Worm (Caenorhabditis elegans) whole organism, L4 larva: ENCODE data around the gene fbxc-36.
"Not testable (repeated sequence)": the region's sequence is repeated elsewhere in the genome, so short reads cannot be mapped to it uniquely, and the experiment has no call there.

Source experiments
- F26F4.8 ChIP-seq: fragments of 200-800 bp; sonication (Bioruptor generic); conservative IDR thresholded peaks from 2 replicates; pipeline ENCODE4 v1.3.6; 2022; ENCODE audit warnings: missing genetic modification characterization, missing compliant biosample characterization
- R02D3.7 ChIP-seq: fragments of 150-350 bp; sonication (generic microtip); optimal IDR thresholded peaks from 3 replicates; lab custom pipeline; 2014; ENCODE audit warnings: missing biosample characterization, missing genetic modification characterization
- Y5F2A.4 ChIP-seq: fragments of 200-800 bp; sonication (Bioruptor generic); optimal IDR thresholded peaks from 2 replicates; lab custom pipeline; 2018; ENCODE audit warnings: mild to moderate bottlenecking, missing genetic modification characterization, missing compliant biosample characterization
- ZK337.2 ChIP-seq: fragments of 200-800 bp; sonication (Bioruptor generic); IDR thresholded peaks from 2 replicates; pipeline ENCODE4 v1.3.6; 2022; ENCODE audit warnings: missing genetic modification reagents, missing genetic modification characterization, missing compliant biosample characterization
- aha-1 ChIP-seq: fragments of 150-350 bp; peaks from one replicate; lab custom pipeline; 2014; ENCODE audit warnings: missing biosample characterization, missing genetic modification characterization
- arid-1 ChIP-seq: fragments of 200-800 bp; sonication (Bioruptor generic); conservative IDR thresholded peaks from 2 replicates; pipeline ENCODE4 v1.3.6; 2022; ENCODE audit warnings: missing genetic modification reagents, missing genetic modification characterization, missing compliant biosample characterization
- ceh-20 ChIP-seq: fragments of 200-800 bp; sonication (Bioruptor generic); IDR thresholded peaks from 2 replicates; pipeline ENCODE4 v1.3.6; 2022; ENCODE audit warnings: missing genetic modification reagents, missing genetic modification characterization, missing compliant biosample characterization
- ceh-44 ChIP-seq: fragments of 200-800 bp; sonication (Bioruptor generic); IDR thresholded peaks from 2 replicates; pipeline ENCODE4 v1.3.6; 2022; ENCODE audit warnings: missing genetic modification reagents, missing genetic modification characterization, missing compliant biosample characterization
- ceh-62 ChIP-seq: sonication (generic microtip); optimal IDR thresholded peaks from 2 replicates; lab custom pipeline; 2017; ENCODE audit warnings: missing biosample characterization, missing genetic modification characterization
- ces-1 ChIP-seq: fragments of 150-350 bp; sonication (generic microtip); optimal IDR thresholded peaks from 4 replicates; lab custom pipeline; 2014; ENCODE audit warnings: missing biosample characterization, missing genetic modification reagents, missing genetic modification characterization
- cey-2 ChIP-seq: sonication (generic microtip); optimal IDR thresholded peaks from 3 replicates; lab custom pipeline; 2017; ENCODE audit warnings: missing genetic modification characterization, mild to moderate bottlenecking, missing compliant biosample characterization, antibody characterized with exemption, borderline replicate concordance; ENCODE audit not compliant: insufficient read depth
- dmd-6 ChIP-seq: fragments of 200-800 bp; sonication (Bioruptor generic); IDR thresholded peaks from 2 replicates; pipeline ENCODE4 v1.3.6; 2022; ENCODE audit warnings: missing genetic modification reagents, missing genetic modification characterization, missing compliant biosample characterization
- hmg-1.1 ChIP-seq: fragments of 200-800 bp; sonication (Bioruptor generic); IDR thresholded peaks from 2 replicates; pipeline ENCODE4 v1.3.6; 2022; ENCODE audit warnings: missing genetic modification reagents, missing genetic modification characterization, missing compliant biosample characterization
- lin-13 ChIP-seq: fragments of 150-350 bp; optimal IDR thresholded peaks from 2 replicates; lab custom pipeline; 2014; ENCODE audit warnings: missing biosample characterization, missing genetic modification reagents, missing genetic modification characterization
- lin-15B ChIP-seq: fragments of 150-350 bp; sonication (generic microtip); optimal IDR thresholded peaks from 3 replicates; lab custom pipeline; 2014; ENCODE audit warnings: missing biosample characterization, missing genetic modification characterization
- mdl-1 ChIP-seq, 2 experiments: fragments of 150-350 bp in 1 of 2; sonication (generic microtip) in 1 of 2; optimal IDR thresholded peaks; 2 replicates each; lab custom pipeline; 2014 to 2017; ENCODE audit warnings: missing biosample characterization in 2 of 2, missing genetic modification characterization in 2 of 2
- mes-2 ChIP-seq: sonication (generic microtip); optimal IDR thresholded peaks from 2 replicates; lab custom pipeline; 2016; ENCODE audit warnings: missing genotype, mild to moderate bottlenecking, missing genetic modification characterization, missing compliant biosample characterization; ENCODE audit not compliant: poor library complexity, severe bottlenecking
- nhr-111 ChIP-seq: fragments of 200-800 bp; sonication (Bioruptor generic); optimal IDR thresholded peaks from 2 replicates; lab custom pipeline; 2018; ENCODE audit warnings: mild to moderate bottlenecking, missing genetic modification characterization, missing compliant biosample characterization
- nhr-41 ChIP-seq: fragments of 200-800 bp; sonication (Bioruptor generic); IDR thresholded peaks from 2 replicates; pipeline ENCODE4 v1.3.6; 2022; ENCODE audit warnings: missing genetic modification reagents, missing genetic modification characterization, missing compliant biosample characterization
- nhr-76 ChIP-seq: fragments of 150-350 bp; optimal IDR thresholded peaks from 2 replicates; lab custom pipeline; 2014; ENCODE audit warnings: missing biosample characterization, missing genetic modification characterization
- pqm-1 ChIP-seq: sonication (generic microtip); optimal IDR thresholded peaks from 2 replicates; lab custom pipeline; 2017; ENCODE audit warnings: missing biosample characterization, missing genetic modification characterization
- set-16 ChIP-seq: fragments of 200-800 bp; sonication (Bioruptor generic); IDR thresholded peaks from 2 replicates; pipeline ENCODE4 v1.3.6; 2022; ENCODE audit warnings: missing genetic modification reagents, missing genetic modification characterization, missing compliant biosample characterization
- snpc-1.2 ChIP-seq: fragments of 200-800 bp; sonication (Bioruptor generic); IDR thresholded peaks from 2 replicates; pipeline ENCODE4 v1.3.6; 2022; ENCODE audit warnings: missing genetic modification reagents, missing genetic modification characterization, missing compliant biosample characterization
- snpc-4 ChIP-seq: fragments of 150-350 bp; optimal IDR thresholded peaks from 2 replicates; lab custom pipeline; 2014; ENCODE audit warnings: missing biosample characterization, missing genetic modification characterization
- tag-97 ChIP-seq: fragments of 200-800 bp; sonication (Bioruptor generic); IDR thresholded peaks from 2 replicates; pipeline ENCODE4 v1.3.6; 2022; ENCODE audit warnings: missing genetic modification characterization, missing compliant biosample characterization
- unc-62 ChIP-seq, 3 experiments: fragments of 150-350 bp in 1 of 3; sonication (generic microtip); optimal IDR thresholded peaks in 2 of 3; peaks in 1 of 3; 1 replicate in 1 of 3; 2 replicates in 2 of 3; lab custom pipeline; 2014 to 2017; ENCODE audit warnings: missing biosample characterization in 3 of 3, missing genetic modification characterization in 3 of 3, missing genetic modification reagents in 3 of 3, missing genotype in 1 of 3
- vab-7 ChIP-seq: fragments of 200-800 bp; sonication (Bioruptor generic); IDR thresholded peaks from 2 replicates; pipeline ENCODE4 v1.3.6; 2022; ENCODE audit warnings: missing genetic modification reagents, missing genetic modification characterization, missing compliant biosample characterization
- zag-1 ChIP-seq: fragments of 150-350 bp; optimal IDR thresholded peaks from 2 replicates; lab custom pipeline; 2014; ENCODE audit warnings: missing biosample characterization, missing genetic modification characterization
- ztf-7 ChIP-seq: fragments of 150-350 bp; optimal IDR thresholded peaks from 2 replicates; lab custom pipeline; 2014; ENCODE audit warnings: missing biosample characterization, missing genetic modification characterization

The fbxc-36 gene

DNA sequence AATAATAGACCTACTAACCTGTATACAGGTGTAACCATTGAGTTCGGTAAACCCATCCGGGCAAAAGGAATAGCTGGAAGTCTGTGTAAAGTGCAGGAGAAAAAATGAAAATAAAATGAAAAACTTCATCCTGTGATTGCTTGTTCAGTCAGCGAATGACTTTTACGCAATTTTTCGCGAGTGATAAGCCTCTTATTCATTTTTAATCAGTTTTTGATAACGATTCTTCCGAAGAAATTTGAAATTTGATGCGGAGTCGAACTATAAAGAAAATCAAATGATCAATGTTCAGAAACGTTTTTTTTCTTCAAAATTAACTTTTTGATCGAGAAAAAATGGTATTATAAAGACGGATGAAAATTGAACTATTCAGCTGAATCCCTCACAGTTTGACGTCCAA lies 18.0 kb upstream of the fbxc-36 start:
- TF ChIP-seq lin-13 (no peak), unc-62 (GFP tag; optimal IDR thresholded peaks at IDR 0.05 in 1 of 2; lab: Kevin White, UChicago) (peak in 1 of 2 experiments; percentile 56), unc-62 (tag; optimal IDR thresholded peaks at IDR 0.05; lab: Kevin White, UChicago) (no peak), pqm-1 (tag; lab: Kevin White, UChicago) (peak; percentile 83), dmd-6 (peak; percentile 69)

DNA sequence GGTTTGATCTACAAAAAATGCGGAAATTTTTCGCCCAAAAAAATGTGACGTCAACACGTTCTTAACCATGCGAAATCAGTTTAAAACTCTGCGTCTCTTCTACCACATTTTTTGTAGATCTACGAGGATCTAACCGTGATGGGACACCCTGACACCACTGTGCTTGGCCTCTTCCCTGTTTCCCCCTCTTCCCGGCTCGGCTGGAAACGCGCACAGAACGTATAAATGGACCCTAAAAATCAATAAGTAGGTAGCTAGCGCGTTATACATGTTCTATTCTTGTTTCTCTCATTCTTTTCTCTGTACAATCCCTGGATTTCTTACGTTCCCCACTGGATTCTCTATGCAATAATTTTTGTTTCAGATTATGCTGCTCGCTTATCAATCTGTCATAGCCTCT lies 17.3 kb upstream of the fbxc-36 start, which contains the start of gene fbxc-28:
TSS of gene fbxc-28 (plus strand) at position 301 of the 400 bp plus-strand sequence.
- TF ChIP-seq snpc-1.2 (GFP tag; lab: Robert Waterston, UW) (no peak), nhr-111 (GFP tag; lab: Kevin White, UChicago) (no peak), tag-97 (GFP tag; lab: Robert Waterston, UW) (no peak), set-16 (GFP tag; lab: Robert Waterston, UW) (no peak), ztf-7 (no peak), arid-1 (no peak), cey-2 (no peak), hmg-1.1 (GFP tag; lab: Robert Waterston, UW) (no peak), snpc-4 (tag; lab: Kevin White, UChicago) (no peak)

DNA sequence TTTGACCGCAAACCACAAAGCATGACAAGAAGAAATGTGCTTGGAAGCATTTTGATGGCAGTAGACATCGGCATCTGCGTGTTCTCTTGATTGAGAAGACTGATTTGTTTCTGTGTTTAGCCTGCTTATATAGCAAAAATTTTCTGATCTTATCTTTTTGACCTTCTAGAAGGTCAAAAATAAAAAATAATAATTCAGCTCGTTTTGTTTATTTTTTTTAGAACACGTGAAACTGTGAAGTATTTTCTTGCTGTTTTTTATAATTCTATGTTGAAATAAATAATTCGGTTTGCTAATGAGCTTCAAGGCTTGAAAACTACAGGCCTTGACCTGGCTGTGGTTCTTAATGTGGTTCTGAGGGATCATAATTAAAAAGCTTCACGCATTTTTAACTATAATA lies 13.5 kb upstream of the fbxc-36 start, which contains the start of gene R07C3.13:
TSS of gene R07C3.13 (minus strand) at position 101 of the 400 bp plus-strand sequence.
- TF ChIP-seq ceh-20 (GFP tag; lab: Robert Waterston, UW), result no peak
- no peak for TF ChIP-seq lin-15B (tag; lab: Kevin White, UChicago)
- TF ChIP-seq, all 104 proteins: peak for 0

DNA sequence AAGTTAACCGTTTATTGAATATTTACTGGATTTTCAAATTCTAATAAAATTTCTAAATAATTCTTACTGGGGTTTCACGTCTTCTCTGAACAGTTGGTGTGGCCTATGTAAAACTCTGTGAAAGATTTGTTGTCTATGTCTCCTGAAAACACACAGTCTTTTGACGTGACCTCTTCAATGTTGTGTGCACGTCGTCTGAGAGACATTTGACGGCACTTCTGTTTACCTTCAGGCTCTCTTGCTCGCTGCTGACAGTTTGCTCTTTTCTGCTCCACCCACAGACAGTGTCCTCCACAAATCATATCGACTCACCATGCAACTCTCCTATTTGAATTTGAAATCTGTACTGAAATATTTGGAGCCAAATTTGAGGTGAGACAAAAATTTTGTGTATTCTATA lies 9.9 kb upstream of the fbxc-36 start, which contains the start of gene fbxc-34:
TSS of gene fbxc-34 (plus strand) at position 301 of the 400 bp plus-strand sequence.
- not testable (repeated sequence) for TF ChIP-seq ZK337.2 (GFP tag; lab: Robert Waterston, UW); vab-7 (GFP tag; lab: Robert Waterston, UW); R02D3.7 (tag; lab: Kevin White, UChicago)

DNA sequence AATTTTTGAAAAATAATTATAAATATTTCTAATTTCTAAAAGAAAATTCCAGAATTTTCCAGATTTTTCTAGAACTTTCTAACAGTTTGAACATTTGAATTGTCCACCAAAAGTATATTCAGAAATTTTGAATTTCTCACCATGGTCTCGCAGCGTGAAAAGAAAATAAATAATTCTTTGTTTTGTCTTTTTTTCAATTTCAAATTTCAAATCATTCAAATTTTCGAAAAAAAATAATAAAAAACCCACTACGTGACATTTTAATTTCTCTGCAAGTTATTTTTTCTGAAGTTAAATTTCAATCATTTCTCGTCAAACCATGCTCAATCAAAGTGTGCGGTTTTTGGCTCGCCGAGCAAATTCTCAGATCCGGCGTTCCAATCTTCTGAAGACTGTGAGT lies 8.1 kb upstream of the fbxc-36 start, which contains the start of gene acs-15:
TSS of gene acs-15 (plus strand) at position 301 of the 400 bp plus-strand sequence.
- TF ChIP-seq mdl-1 (tag; optimal IDR thresholded peaks at IDR 0.05; lab: Kevin White, UChicago) (no peak), Y5F2A.4 (GFP tag; lab: Kevin White, UChicago) (no peak), nhr-76 (tag; lab: Kevin White, UChicago) (no peak), F26F4.8 (GFP tag; lab: Robert Waterston, UW) (no peak), ceh-62 (tag; lab: Kevin White, UChicago) (no peak), nhr-111 (GFP tag; lab: Kevin White, UChicago) (no peak), zag-1 (tag; lab: Kevin White, UChicago) (no peak), ces-1 (GFP tag; lab: Kevin White, UChicago) (no peak), nhr-41 (GFP tag; lab: Robert Waterston, UW) (no peak), mes-2 (tag; lab: Kevin White, UChicago) (no peak)
- TF ChIP-seq, all 104 proteins: peak for 0

DNA sequence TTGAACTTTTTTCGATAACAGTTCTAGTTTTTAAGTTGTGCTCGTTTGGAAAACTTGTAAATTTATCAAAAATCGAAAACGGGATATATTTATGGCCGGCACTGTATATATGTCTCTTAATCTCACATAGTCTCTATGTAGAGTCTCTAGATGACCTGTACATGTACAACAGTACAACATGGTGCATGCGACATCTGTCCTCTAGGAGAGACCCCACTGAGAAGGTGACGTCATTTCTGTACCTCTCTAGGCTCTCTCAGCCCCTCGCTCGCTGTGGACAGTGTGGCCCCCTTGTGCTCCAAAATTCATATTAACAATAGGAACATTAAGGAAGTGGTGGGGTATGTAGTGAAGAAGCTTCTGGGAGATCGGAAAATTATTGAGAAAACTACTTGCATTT lies 3.5 kb upstream of the fbxc-36 start:
- no peak for TF ChIP-seq ceh-44
- TF ChIP-seq aha-1 (tag; lab: Kevin White, UChicago), result peak; percentile 23
- TF ChIP-seq unc-62 (GFP tag; optimal IDR thresholded peaks at IDR 0.05 in 1 of 2; lab: Kevin White, UChicago), result peak in 1 of 2 experiments; percentile 28
- no peak for TF ChIP-seq unc-62 (tag; optimal IDR thresholded peaks at IDR 0.05; lab: Kevin White, UChicago)
